Worm (Caenorhabditis elegans): ENCODE measurements around the gene oig-3.

DNA sequence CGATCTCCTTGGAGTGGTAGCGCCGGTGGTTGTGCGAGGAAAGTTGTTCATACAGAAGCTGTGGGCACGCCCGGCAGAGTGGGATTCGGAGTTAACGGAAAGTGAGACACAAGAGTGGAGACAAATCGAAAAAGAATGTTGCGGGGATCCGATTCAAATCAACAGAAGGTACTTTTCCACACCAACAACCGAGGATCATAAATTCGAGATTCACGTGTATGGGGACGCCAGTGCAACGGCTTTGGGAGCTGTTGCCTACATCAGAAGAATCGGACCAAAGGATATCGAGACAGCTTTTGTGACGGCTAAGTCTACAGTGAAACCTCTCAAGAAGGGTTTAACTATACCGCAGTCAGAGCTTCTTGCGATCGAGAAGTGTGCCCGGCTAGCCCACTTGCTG, 34.1 kb downstream of the oig-3 start:
- no peak for TF ChIP-seq snpc-4 (tag; optimal IDR thresholded peaks at IDR 0.05)
- TF ChIP-seq mxl-3 (GFP tag; optimal IDR thresholded peaks at IDR 0.05) = no peak
- TF ChIP-seq ZK546.5 (tag; optimal IDR thresholded peaks at IDR 0.05) = no peak
- peak in 1 of 2 experiments; percentile 87 for TF ChIP-seq unc-62 (GFP tag; optimal IDR thresholded peaks at IDR 0.05 in 1 of 2)
- no peak for TF ChIP-seq unc-62 (tag; optimal IDR thresholded peaks at IDR 0.05)
- TF ChIP-seq daf-19 (GFP tag; conservative IDR thresholded peaks at IDR 0.05) = no peak
- TF ChIP-seq rbr-2 (tag; optimal IDR thresholded peaks at IDR 0.05) = no peak
- no peak for TF ChIP-seq F49E8.2 (tag; optimal IDR thresholded peaks at IDR 0.05; ENCODE audit: borderline replicate concordance)
- TF ChIP-seq T20F7.1 (GFP tag; optimal IDR thresholded peaks at IDR 0.05) = no peak
- TF ChIP-seq aha-1 (tag) = no peak
- no peak for TF ChIP-seq ceh-32 (tag; optimal IDR thresholded peaks at IDR 0.05; ENCODE audit: poor library complexity)
- no peak for TF ChIP-seq Y5F2A.4 (GFP tag; optimal IDR thresholded peaks at IDR 0.05)
- TF ChIP-seq nhr-48 (tag; optimal IDR thresholded peaks at IDR 0.05) = no peak
- no peak for TF ChIP-seq ceh-28 (tag; optimal IDR thresholded peaks at IDR 0.05)
- TF ChIP-seq ceh-62 (tag; optimal IDR thresholded peaks at IDR 0.05) = no peak

Measured in whole organism, L4 larva.